Worm (Caenorhabditis elegans) whole organism, late embryonic: ENCODE measurements around the gene Y7A5A.2.
A peak's percentile ranks its signal among the peaks of the same experiment; 100 is the strongest.

ENCODE experiments used
- ceh-31 ChIP-seq: sonication (generic microtip); optimal IDR thresholded peaks from 2 replicates; lab custom pipeline; 2016; ENCODE audit warnings: missing genetic modification characterization, missing compliant biosample characterization
- hlh-30 ChIP-seq: sonication (generic microtip); optimal IDR thresholded peaks from 2 replicates; lab custom pipeline; 2017; ENCODE audit warnings: antibody characterized with exemption, missing genetic modification characterization, missing compliant biosample characterization; ENCODE audit not compliant: insufficient read depth
- nhr-232 ChIP-seq: sonication (generic microtip); optimal IDR thresholded peaks from 2 replicates; lab custom pipeline; 2016; ENCODE audit warnings: missing genetic modification characterization, missing compliant biosample characterization
- pat-9 ChIP-seq: fragments of 200-800 bp; sonication (Bioruptor generic); optimal IDR thresholded peaks from 2 replicates; lab custom pipeline; 2018; ENCODE audit warnings: mild to moderate bottlenecking, missing genetic modification characterization, moderate library complexity, missing compliant biosample characterization
- tbx-2 ChIP-seq: sonication (generic microtip); optimal IDR thresholded peaks from 2 replicates; lab custom pipeline; 2016; ENCODE audit warnings: missing genetic modification characterization, missing compliant biosample characterization
- unc-42 ChIP-seq: sonication (generic microtip); optimal IDR thresholded peaks from 2 replicates; lab custom pipeline; 2016; ENCODE audit warnings: missing genotype, missing genetic modification characterization, missing compliant biosample characterization

- no peak for TF ChIP-seq pat-9 (tag; lab: Kevin White, UChicago)
- TF ChIP-seq ceh-31 (tag; lab: Kevin White, UChicago): no peak
- TF ChIP-seq unc-42: no peak
- peak; percentile 67 for TF ChIP-seq hlh-30
- no peak for TF ChIP-seq nhr-232 (tag; lab: Kevin White, UChicago)
- TF ChIP-seq tbx-2 (tag; lab: Kevin White, UChicago): peak; percentile 2
Observed at ce11 chrX:15724994-15725393, 47.5 kb downstream of the Y7A5A.2 start.
